Worm (Caenorhabditis elegans) whole organism, L4 larva: ENCODE data around the gene rbm-22.

Source experiments
- D1046.2 ChIP-seq: fragments of 200-800 bp; sonication (Bioruptor generic); IDR thresholded peaks from 2 replicates; pipeline ENCODE4 v1.3.6; 2022; ENCODE audit warnings: missing genetic modification characterization, missing compliant biosample characterization
- T26A8.4 ChIP-seq: fragments of 200-800 bp; sonication (Bioruptor generic); IDR thresholded peaks from 2 replicates; pipeline ENCODE4 v1.3.6; 2022; ENCODE audit warnings: missing genetic modification characterization, missing compliant biosample characterization
- Y105C5A.15 ChIP-seq: fragments of 200-800 bp; sonication (Bioruptor generic); IDR thresholded peaks from 2 replicates; pipeline ENCODE4 v1.3.6; 2022; ENCODE audit warnings: missing genetic modification characterization, missing compliant biosample characterization
- ZK546.5 ChIP-seq, 2 experiments: sonication (generic microtip); optimal IDR thresholded peaks; 2 replicates each; lab custom pipeline; 2017; ENCODE audit warnings: missing biosample characterization in 2 of 2, missing genetic modification characterization in 2 of 2
- aly-2 ChIP-seq: sonication (generic microtip); optimal IDR thresholded peaks from 2 replicates; lab custom pipeline; 2018; ENCODE audit warnings: missing biosample characterization, missing genetic modification characterization
- arid-1 ChIP-seq: fragments of 200-800 bp; sonication (Bioruptor generic); conservative IDR thresholded peaks from 2 replicates; pipeline ENCODE4 v1.3.6; 2022; ENCODE audit warnings: missing genetic modification reagents, missing genetic modification characterization, missing compliant biosample characterization
- ceh-44 ChIP-seq: fragments of 200-800 bp; sonication (Bioruptor generic); IDR thresholded peaks from 2 replicates; pipeline ENCODE4 v1.3.6; 2022; ENCODE audit warnings: missing genetic modification reagents, missing genetic modification characterization, missing compliant biosample characterization
- daf-16 ChIP-seq, 3 experiments: sonication (generic microtip); optimal IDR thresholded peaks; 2 replicates each; lab custom pipeline; 2016 to 2017; ENCODE audit warnings: missing genetic modification characterization in 3 of 3, missing genetic modification reagents in 3 of 3, mild to moderate bottlenecking in 2 of 3, missing compliant biosample characterization in 2 of 3, missing biosample characterization in 1 of 3, moderate library complexity in 1 of 3
- dmd-6 ChIP-seq: fragments of 200-800 bp; sonication (Bioruptor generic); IDR thresholded peaks from 2 replicates; pipeline ENCODE4 v1.3.6; 2022; ENCODE audit warnings: missing genetic modification reagents, missing genetic modification characterization, missing compliant biosample characterization
- dpl-1 ChIP-seq: fragments of 150-350 bp; optimal IDR thresholded peaks from 2 replicates; lab custom pipeline; 2014; ENCODE audit warnings: missing biosample characterization, missing genetic modification reagents, missing genetic modification characterization
- dve-1 ChIP-seq: sonication (generic microtip); optimal IDR thresholded peaks from 2 replicates; lab custom pipeline; 2017; ENCODE audit warnings: antibody characterized with exemption, mild to moderate bottlenecking, missing genetic modification characterization, missing compliant biosample characterization; ENCODE audit not compliant: insufficient read depth
- egl-43 ChIP-seq: fragments of 200-800 bp; sonication (Bioruptor generic); IDR thresholded peaks from 2 replicates; pipeline ENCODE4 v1.3.6; 2022; ENCODE audit warnings: missing genetic modification reagents, missing genetic modification characterization, missing compliant biosample characterization
- fos-1 ChIP-seq: fragments of 150-350 bp; optimal IDR thresholded peaks from 2 replicates; lab custom pipeline; 2014; ENCODE audit warnings: missing biosample characterization, missing genetic modification characterization
- hlh-11 ChIP-seq: fragments of 200-800 bp; sonication (Bioruptor generic); optimal IDR thresholded peaks from 2 replicates; lab custom pipeline; 2018; ENCODE audit warnings: mild to moderate bottlenecking, missing genetic modification characterization, missing compliant biosample characterization
- hlh-30 ChIP-seq: sonication (generic microtip); optimal IDR thresholded peaks from 2 replicates; lab custom pipeline; 2017; ENCODE audit warnings: antibody characterized with exemption, mild to moderate bottlenecking, missing genetic modification characterization, missing compliant biosample characterization; ENCODE audit not compliant: insufficient read depth
- lim-7 ChIP-seq: fragments of 200-800 bp; sonication (Bioruptor generic); IDR thresholded peaks from 2 replicates; pipeline ENCODE4 v1.3.6; 2022; ENCODE audit warnings: missing genetic modification characterization, missing compliant biosample characterization
- lin-13 ChIP-seq: fragments of 150-350 bp; optimal IDR thresholded peaks from 2 replicates; lab custom pipeline; 2014; ENCODE audit warnings: missing biosample characterization, missing genetic modification reagents, missing genetic modification characterization
- lin-38 ChIP-seq: fragments of 200-800 bp; sonication (Bioruptor generic); IDR thresholded peaks from 2 replicates; pipeline ENCODE4 v1.3.6; 2022; ENCODE audit warnings: missing genetic modification reagents, missing genetic modification characterization, missing compliant biosample characterization
- lin-39 ChIP-seq: fragments of 150-350 bp; optimal IDR thresholded peaks from 2 replicates; lab custom pipeline; 2014; ENCODE audit warnings: missing biosample characterization, missing genetic modification reagents, missing genetic modification characterization
- lsy-2 ChIP-seq, 2 experiments: fragments of 150-350 bp in 1 of 2; sonication (generic microtip) in 1 of 2; optimal IDR thresholded peaks; 2 replicates each; lab custom pipeline; 2014 to 2017; ENCODE audit warnings: missing biosample characterization in 2 of 2, missing genetic modification characterization in 2 of 2
- mdl-1 ChIP-seq, 2 experiments: fragments of 150-350 bp in 1 of 2; sonication (generic microtip) in 1 of 2; optimal IDR thresholded peaks; 2 replicates each; lab custom pipeline; 2014 to 2017; ENCODE audit warnings: missing biosample characterization in 2 of 2, missing genetic modification characterization in 2 of 2
- mep-1 ChIP-seq: fragments of 150-350 bp; sonication (generic microtip); optimal IDR thresholded peaks from 3 replicates; lab custom pipeline; 2014; ENCODE audit warnings: missing biosample characterization, missing genetic modification characterization
- mes-2 ChIP-seq: sonication (generic microtip); optimal IDR thresholded peaks from 2 replicates; lab custom pipeline; 2016; ENCODE audit warnings: missing genotype, mild to moderate bottlenecking, missing genetic modification characterization, missing compliant biosample characterization; ENCODE audit not compliant: poor library complexity, severe bottlenecking
- mxl-3 ChIP-seq: fragments of 200-800 bp; sonication (Bioruptor generic); optimal IDR thresholded peaks from 2 replicates; lab custom pipeline; 2018; ENCODE audit warnings: mild to moderate bottlenecking, missing genetic modification characterization, missing compliant biosample characterization
- nhr-111 ChIP-seq: fragments of 200-800 bp; sonication (Bioruptor generic); optimal IDR thresholded peaks from 2 replicates; lab custom pipeline; 2018; ENCODE audit warnings: mild to moderate bottlenecking, missing genetic modification characterization, missing compliant biosample characterization
- nhr-237 ChIP-seq: sonication (generic microtip); optimal IDR thresholded peaks from 2 replicates; lab custom pipeline; 2017; ENCODE audit warnings: missing biosample characterization, missing genetic modification characterization
- nhr-25 ChIP-seq: sonication (generic microtip); optimal IDR thresholded peaks from 2 replicates; lab custom pipeline; 2017; ENCODE audit warnings: missing genetic modification characterization, mild to moderate bottlenecking, missing compliant biosample characterization, antibody characterized with exemption, moderate library complexity, borderline replicate concordance; ENCODE audit not compliant: insufficient read depth
- nhr-28 ChIP-seq: fragments of 150-350 bp; optimal IDR thresholded peaks from 2 replicates; lab custom pipeline; 2014; ENCODE audit warnings: missing biosample characterization, missing genetic modification characterization
- nhr-42 ChIP-seq: fragments of 200-800 bp; sonication (Bioruptor generic); IDR thresholded peaks from 2 replicates; pipeline ENCODE4 v1.3.6; 2022; ENCODE audit warnings: missing genetic modification characterization, missing compliant biosample characterization
- nhr-48 ChIP-seq: sonication (generic microtip); optimal IDR thresholded peaks from 2 replicates; lab custom pipeline; 2016; ENCODE audit warnings: mild to moderate bottlenecking, missing genetic modification characterization, missing compliant biosample characterization
- nhr-6 ChIP-seq: fragments of 150-350 bp; optimal IDR thresholded peaks from 2 replicates; lab custom pipeline; 2014; ENCODE audit warnings: missing biosample characterization, missing genetic modification characterization
- nhr-77 ChIP-seq: fragments of 150-350 bp; optimal IDR thresholded peaks from 2 replicates; lab custom pipeline; 2014; ENCODE audit warnings: missing biosample characterization, missing genetic modification characterization
- pqm-1 ChIP-seq: sonication (generic microtip); optimal IDR thresholded peaks from 2 replicates; lab custom pipeline; 2017; ENCODE audit warnings: missing biosample characterization, missing genetic modification characterization
- rbr-2 ChIP-seq: sonication (generic microtip); optimal IDR thresholded peaks from 2 replicates; lab custom pipeline; 2016; ENCODE audit warnings: missing genotype, missing genetic modification characterization, missing compliant biosample characterization
- saeg-2 ChIP-seq: fragments of 200-800 bp; sonication (Bioruptor generic); IDR thresholded peaks from 2 replicates; pipeline ENCODE4 v1.3.6; 2022; ENCODE audit warnings: missing genetic modification reagents, missing genetic modification characterization, missing compliant biosample characterization
- sdz-12 ChIP-seq: fragments of 200-800 bp; sonication (Bioruptor generic); optimal IDR thresholded peaks from 2 replicates; lab custom pipeline; 2018; ENCODE audit warnings: mild to moderate bottlenecking, missing genetic modification characterization, missing compliant biosample characterization
- snpc-1.2 ChIP-seq: fragments of 200-800 bp; sonication (Bioruptor generic); IDR thresholded peaks from 2 replicates; pipeline ENCODE4 v1.3.6; 2022; ENCODE audit warnings: missing genetic modification reagents, missing genetic modification characterization, missing compliant biosample characterization
- snpc-4 ChIP-seq: fragments of 150-350 bp; optimal IDR thresholded peaks from 2 replicates; lab custom pipeline; 2014; ENCODE audit warnings: missing biosample characterization, missing genetic modification characterization
- unc-130 ChIP-seq: sonication (generic microtip); optimal IDR thresholded peaks from 2 replicates; lab custom pipeline; 2016; ENCODE audit warnings: missing genetic modification reagents, missing genetic modification characterization, missing compliant biosample characterization
- zag-1 ChIP-seq: fragments of 150-350 bp; optimal IDR thresholded peaks from 2 replicates; lab custom pipeline; 2014; ENCODE audit warnings: missing biosample characterization, missing genetic modification characterization
- zip-11 ChIP-seq: fragments of 200-800 bp; sonication (Bioruptor generic); IDR thresholded peaks from 2 replicates; pipeline ENCODE4 v1.3.6; 2022; ENCODE audit warnings: missing genetic modification characterization, missing compliant biosample characterization
- zip-2 ChIP-seq: fragments of 150-350 bp; optimal IDR thresholded peaks from 2 replicates; lab custom pipeline; 2014; ENCODE audit warnings: missing biosample characterization, missing genetic modification characterization
- ztf-7 ChIP-seq: fragments of 150-350 bp; optimal IDR thresholded peaks from 2 replicates; lab custom pipeline; 2014; ENCODE audit warnings: missing biosample characterization, missing genetic modification characterization

The rbm-22 gene

ce11 chrIV:10855946-10856345 is 5.3 kb upstream of the rbm-22 start:
- TF ChIP-seq nhr-42 (GFP tag; lab: Robert Waterston, UW): no peak
- no peak for TF ChIP-seq hlh-30 (tag; lab: Kevin White, UChicago)
- TF ChIP-seq fos-1 (tag; lab: Kevin White, UChicago): no peak
- TF ChIP-seq mep-1 (tag; lab: Kevin White, UChicago): no peak
- no peak for TF ChIP-seq egl-43
- no peak for TF ChIP-seq nhr-48 (tag; lab: Kevin White, UChicago)
- no peak for TF ChIP-seq snpc-4 (tag; lab: Kevin White, UChicago)
- no peak for TF ChIP-seq D1046.2
- TF ChIP-seq T26A8.4: no peak
- no peak for TF ChIP-seq aly-2 (tag; lab: Kevin White, UChicago)
- TF ChIP-seq zip-11 (GFP tag; lab: Robert Waterston, UW): no peak
- no peak for TF ChIP-seq snpc-1.2 (GFP tag; lab: Robert Waterston, UW)
- TF ChIP-seq unc-130 (GFP tag; lab: Kevin White, UChicago): no peak
- TF ChIP-seq rbr-2: no peak
- TF ChIP-seq lim-7: no peak
- TF ChIP-seq nhr-237: no peak
- TF ChIP-seq, all 104 proteins: peak for 0

ce11 chrIV:10858300-10859016 is 2.7 kb upstream of the rbm-22 start, which contains the start of the genes T11G6.2 and hars-1:
Gene T11G6.2, minus strand, starts transcription at chrIV:10858496.
Gene hars-1, plus strand, starts transcription at chrIV:10858957.
- TF ChIP-seq lin-38 (GFP tag; lab: Robert Waterston, UW) (peak; percentile 66), hlh-11 (peak; percentile 52), dve-1 (tag; lab: Kevin White, UChicago) (peak; percentile 36), ZK546.5 (tag; optimal IDR thresholded peaks at IDR 0.05; lab: Kevin White, UChicago) (no peak), Y105C5A.15 (GFP tag; lab: Robert Waterston, UW) (no peak), nhr-28 (tag; lab: Kevin White, UChicago) (peak; percentile 76), lsy-2 (tag; optimal IDR thresholded peaks at IDR 0.05; lab: Kevin White, UChicago) (peak in 1 of 2 experiments; percentile 40), nhr-6 (tag; lab: Kevin White, UChicago) (peak; percentile 24), mxl-3 (GFP tag; lab: Kevin White, UChicago) (peak; percentile 98), hlh-30 (tag; lab: Kevin White, UChicago) (peak; percentile 83), daf-16 (GFP tag; optimal IDR thresholded peaks at IDR 0.05; lab: Kevin White, UChicago) (no peak), daf-16 (tag; optimal IDR thresholded peaks at IDR 0.05; lab: Kevin White, UChicago) (peak; percentile 84), mdl-1 (tag; optimal IDR thresholded peaks at IDR 0.05; lab: Kevin White, UChicago) (peak in 1 of 2 experiments; percentile 81), mep-1 (tag; lab: Kevin White, UChicago) (peak; percentile 34), nhr-77 (tag; lab: Kevin White, UChicago) (peak; percentile 74), ztf-7 (no peak), saeg-2 (GFP tag; lab: Robert Waterston, UW) (no peak), mes-2 (tag; lab: Kevin White, UChicago) (peak; percentile 51), unc-130 (GFP tag; lab: Kevin White, UChicago) (no peak), dmd-6 (peak; percentile 71; the same call in 1 of the 2 replicates), pqm-1 (tag; lab: Kevin White, UChicago) (peak; percentile 76)
- TF ChIP-seq, all 104 proteins: peak for 15

ce11 chrIV:10864031-10864430 is 2.8 kb downstream of the rbm-22 start, which contains the start of gene nish-1:
Gene nish-1, plus strand, starts transcription at chrIV:10864331.
- TF ChIP-seq sdz-12 (GFP tag; lab: Kevin White, UChicago) (no peak), arid-1 (GFP tag; lab: Robert Waterston, UW) (no peak), ztf-7 (no peak), mep-1 (tag; lab: Kevin White, UChicago) (no peak), hlh-30 (tag; lab: Kevin White, UChicago) (no peak), zag-1 (tag; lab: Kevin White, UChicago) (no peak), dpl-1 (GFP tag; lab: Kevin White, UChicago) (no peak), lin-39 (tag; lab: Kevin White, UChicago) (no peak), ceh-44 (no peak), lin-13 (GFP tag; lab: Kevin White, UChicago) (no peak), nhr-25 (tag; lab: Kevin White, UChicago) (no peak), zip-2 (no peak), egl-43 (no peak), unc-130 (GFP tag; lab: Kevin White, UChicago) (no peak), rbr-2 (no peak), nhr-111 (GFP tag; lab: Kevin White, UChicago) (no peak), lim-7 (no peak), pqm-1 (tag; lab: Kevin White, UChicago) (no peak), snpc-1.2 (GFP tag; lab: Robert Waterston, UW) (no peak)
